Worm (Caenorhabditis elegans) whole organism, young adult: ENCODE data around the gene rig-1.

Experiments used
- C06A6.2 ChIP-seq: fragments of 200-800 bp; sonication (Bioruptor generic); conservative IDR thresholded peaks from 2 replicates; pipeline ENCODE4 v1.3.6; 2022; ENCODE audit warnings: missing genetic modification characterization, missing compliant biosample characterization
- C17E4.6 ChIP-seq: fragments of 200-800 bp; sonication (Bioruptor generic); IDR thresholded peaks from 2 replicates; pipeline ENCODE4 v1.3.6; 2022; ENCODE audit warnings: missing genetic modification reagents, missing genetic modification characterization, missing compliant biosample characterization
- F10E7.11 ChIP-seq: sonication (generic microtip); optimal IDR thresholded peaks from 2 replicates; lab custom pipeline; 2017; ENCODE audit warnings: mild to moderate bottlenecking, missing genetic modification characterization, moderate library complexity, missing compliant biosample characterization
- F33H1.4 ChIP-seq: fragments of 200-800 bp; sonication (Bioruptor generic); IDR thresholded peaks from 2 replicates; pipeline ENCODE4 v1.3.6; 2022; ENCODE audit warnings: missing genetic modification reagents, missing genetic modification characterization, missing compliant biosample characterization
- F52B5.7 ChIP-seq: sonication (generic microtip); optimal IDR thresholded peaks from 2 replicates; lab custom pipeline; 2016; ENCODE audit warnings: mild to moderate bottlenecking, missing genetic modification characterization, missing compliant biosample characterization
- F57A8.1 ChIP-seq: fragments of 200-800 bp; sonication (Bioruptor generic); optimal IDR thresholded peaks from 2 replicates; lab custom pipeline; 2018; ENCODE audit warnings: mild to moderate bottlenecking, missing genetic modification characterization, moderate library complexity, missing compliant biosample characterization
- T07F8.4 ChIP-seq: sonication (generic microtip); optimal IDR thresholded peaks from 2 replicates; lab custom pipeline; 2016; ENCODE audit warnings: mild to moderate bottlenecking, missing genetic modification characterization, moderate library complexity, missing compliant biosample characterization
- Y53F4B.3 ChIP-seq: fragments of 200-800 bp; sonication (Bioruptor generic); IDR thresholded peaks from 2 replicates; pipeline ENCODE4 v1.3.6; 2022; ENCODE audit warnings: missing genetic modification reagents, missing genetic modification characterization, missing compliant biosample characterization
- Y79H2A.3 ChIP-seq: fragments of 200-800 bp; sonication (Bioruptor generic); conservative IDR thresholded peaks from 2 replicates; pipeline ENCODE4 v1.3.6; 2022; ENCODE audit warnings: missing genetic modification reagents, missing genetic modification characterization, missing compliant biosample characterization
- aptf-2 ChIP-seq: fragments of 200-800 bp; sonication (Bioruptor generic); conservative IDR thresholded peaks from 2 replicates; pipeline ENCODE4 v1.3.6; 2022; ENCODE audit warnings: missing genetic modification reagents, missing genetic modification characterization, missing compliant biosample characterization
- aptf-3 ChIP-seq: fragments of 200-800 bp; sonication (Bioruptor generic); IDR thresholded peaks from 2 replicates; pipeline ENCODE4 v1.3.6; 2022; ENCODE audit warnings: missing genetic modification characterization, missing compliant biosample characterization
- attf-3 ChIP-seq: fragments of 200-800 bp; sonication (Bioruptor generic); conservative IDR thresholded peaks from 2 replicates; pipeline ENCODE4 v1.3.6; 2022; ENCODE audit warnings: missing genetic modification reagents, missing genetic modification characterization, missing compliant biosample characterization
- cebp-1 ChIP-seq, 2 experiments: fragments of 200-800 bp in 1 of 2; sonication (Bioruptor generic) in 1 of 2; sonication (generic microtip) in 1 of 2; IDR thresholded peaks in 1 of 2; optimal IDR thresholded peaks in 1 of 2; 2 replicates each; pipeline versions ENCODE4 v1.3.6 to Lab custom; 2017 to 2022; ENCODE audit warnings: missing compliant biosample characterization in 2 of 2, missing genetic modification characterization in 2 of 2, mild to moderate bottlenecking in 1 of 2, missing genetic modification reagents in 1 of 2, moderate library complexity in 1 of 2
- ceh-79 ChIP-seq: sonication (generic microtip); optimal IDR thresholded peaks from 2 replicates; lab custom pipeline; 2017; ENCODE audit warnings: mild to moderate bottlenecking, missing genetic modification characterization, missing compliant biosample characterization
- efl-1 ChIP-seq: fragments of 150-350 bp; optimal IDR thresholded peaks from 2 replicates; lab custom pipeline; 2014; ENCODE audit warnings: missing biosample characterization, missing genetic modification reagents, missing genetic modification characterization
- egl-44 ChIP-seq: fragments of 200-800 bp; sonication (Bioruptor generic); IDR thresholded peaks from 2 replicates; pipeline ENCODE4 v1.3.6; 2022; ENCODE audit warnings: missing genetic modification reagents, missing genetic modification characterization, missing compliant biosample characterization
- ekl-4 ChIP-seq: fragments of 200-800 bp; sonication (Bioruptor generic); IDR thresholded peaks from 2 replicates; pipeline ENCODE4 v1.3.6; 2022; ENCODE audit warnings: missing genetic modification reagents, missing genetic modification characterization, missing compliant biosample characterization
- ets-4 ChIP-seq: fragments of 200-800 bp; sonication (Bioruptor generic); optimal IDR thresholded peaks from 2 replicates; lab custom pipeline; 2018; ENCODE audit warnings: mild to moderate bottlenecking, missing genetic modification characterization, missing compliant biosample characterization
- gei-17 ChIP-seq: fragments of 200-800 bp; sonication (Bioruptor generic); optimal IDR thresholded peaks from 2 replicates; lab custom pipeline; 2018; ENCODE audit warnings: mild to moderate bottlenecking, missing genetic modification characterization, missing compliant biosample characterization
- him-1 ChIP-seq: sonication (generic microtip); optimal IDR thresholded peaks from 2 replicates; lab custom pipeline; 2016; ENCODE audit warnings: missing genotype, missing genetic modification reagents, missing genetic modification characterization, missing compliant biosample characterization
- hmg-1.2 ChIP-seq: fragments of 200-800 bp; sonication (Bioruptor generic); IDR thresholded peaks from 2 replicates; pipeline ENCODE4 v1.3.6; 2022; ENCODE audit warnings: missing genetic modification reagents, missing genetic modification characterization, missing compliant biosample characterization
- lag-1 ChIP-seq: fragments of 200-800 bp; sonication (Bioruptor generic); IDR thresholded peaks from 2 replicates; pipeline ENCODE4 v1.3.6; 2022; ENCODE audit warnings: missing genetic modification reagents, missing genetic modification characterization, missing compliant biosample characterization
- let-526 ChIP-seq: fragments of 200-800 bp; sonication (Bioruptor generic); IDR thresholded peaks from 2 replicates; pipeline ENCODE4 v1.3.6; 2022; ENCODE audit warnings: missing genetic modification reagents, missing genetic modification characterization, missing compliant biosample characterization
- lin-54 ChIP-seq: fragments of 200-800 bp; sonication (Bioruptor generic); optimal IDR thresholded peaks from 2 replicates; lab custom pipeline; 2018; ENCODE audit warnings: mild to moderate bottlenecking, missing genetic modification characterization, missing compliant biosample characterization
- madf-6 ChIP-seq: fragments of 200-800 bp; sonication (Bioruptor generic); IDR thresholded peaks from 2 replicates; pipeline ENCODE4 v1.3.6; 2022; ENCODE audit warnings: missing genetic modification reagents, missing genetic modification characterization, missing compliant biosample characterization
- madf-8 ChIP-seq: fragments of 200-800 bp; sonication (Bioruptor generic); conservative IDR thresholded peaks from 2 replicates; pipeline ENCODE4 v1.3.6; 2022; ENCODE audit warnings: missing genetic modification reagents, missing genetic modification characterization, missing compliant biosample characterization
- mel-28 ChIP-seq: sonication (generic microtip); optimal IDR thresholded peaks from 2 replicates; lab custom pipeline; 2016; ENCODE audit warnings: borderline replicate concordance, mild to moderate bottlenecking, missing genetic modification characterization, missing compliant biosample characterization
- nfya-1 ChIP-seq: sonication (generic microtip); optimal IDR thresholded peaks from 2 replicates; lab custom pipeline; 2017; ENCODE audit warnings: antibody characterized with exemption, missing compliant biosample characterization, missing genetic modification characterization, borderline replicate concordance; ENCODE audit not compliant: insufficient read depth
- nfya-2 ChIP-seq: fragments of 200-800 bp; sonication (Bioruptor generic); IDR thresholded peaks from 2 replicates; pipeline ENCODE4 v1.3.6; 2022; ENCODE audit warnings: missing genetic modification reagents, missing genetic modification characterization, missing compliant biosample characterization
- nhr-120 ChIP-seq: fragments of 200-800 bp; sonication (Bioruptor generic); IDR thresholded peaks from 2 replicates; pipeline ENCODE4 v1.3.6; 2022; ENCODE audit warnings: missing genetic modification characterization, missing compliant biosample characterization
- nhr-27 ChIP-seq: fragments of 200-800 bp; sonication (Bioruptor generic); optimal IDR thresholded peaks from 2 replicates; lab custom pipeline; 2018; ENCODE audit warnings: mild to moderate bottlenecking, missing genetic modification characterization, moderate library complexity, missing compliant biosample characterization
- pha-4 ChIP-seq: fragments of 150-350 bp; sonication (generic microtip); optimal IDR thresholded peaks from 2 replicates; lab custom pipeline; 2014; ENCODE audit warnings: missing biosample characterization, missing genetic modification reagents, missing genetic modification characterization
- rpc-1 ChIP-seq, 2 experiments: fragments of 150-350 bp in 1 of 2; sonication (generic microtip) in 1 of 2; optimal IDR thresholded peaks; 2 replicates each; lab custom pipeline; 2014 to 2018; ENCODE audit warnings: missing biosample characterization in 1 of 2, missing genetic modification characterization in 1 of 2, missing genetic modification reagents in 1 of 2, missing genotype in 1 of 2
- sea-2 ChIP-seq: fragments of 200-800 bp; sonication (Bioruptor generic); IDR thresholded peaks from 2 replicates; pipeline ENCODE4 v1.3.6; 2022; ENCODE audit warnings: missing genetic modification characterization, missing compliant biosample characterization
- snpc-1.1 ChIP-seq: sonication (generic microtip); optimal IDR thresholded peaks from 2 replicates; lab custom pipeline; 2017; ENCODE audit warnings: missing genetic modification characterization, mild to moderate bottlenecking, missing compliant biosample characterization, antibody characterized with exemption, moderate library complexity, missing genotype, missing genetic modification reagents; ENCODE audit not compliant: insufficient read depth
- tlf-1 ChIP-seq: fragments of 200-800 bp; sonication (Bioruptor generic); optimal IDR thresholded peaks from 2 replicates; lab custom pipeline; 2018; ENCODE audit warnings: mild to moderate bottlenecking, missing genetic modification characterization, missing compliant biosample characterization
- unc-62 ChIP-seq: fragments of 150-350 bp; optimal IDR thresholded peaks from 2 replicates; lab custom pipeline; 2014; ENCODE audit warnings: missing biosample characterization, missing genetic modification reagents, missing genetic modification characterization
- ztf-25 ChIP-seq: fragments of 200-800 bp; sonication (Bioruptor generic); IDR thresholded peaks from 2 replicates; pipeline ENCODE4 v1.3.6; 2022; ENCODE audit warnings: missing genetic modification reagents, missing genetic modification characterization, missing compliant biosample characterization
- ztf-28 ChIP-seq: fragments of 200-800 bp; sonication (Bioruptor generic); IDR thresholded peaks from 2 replicates; pipeline ENCODE4 v1.3.6; 2022; ENCODE audit warnings: missing genetic modification reagents, missing genetic modification characterization, missing compliant biosample characterization

The rig-1 gene

DNA sequence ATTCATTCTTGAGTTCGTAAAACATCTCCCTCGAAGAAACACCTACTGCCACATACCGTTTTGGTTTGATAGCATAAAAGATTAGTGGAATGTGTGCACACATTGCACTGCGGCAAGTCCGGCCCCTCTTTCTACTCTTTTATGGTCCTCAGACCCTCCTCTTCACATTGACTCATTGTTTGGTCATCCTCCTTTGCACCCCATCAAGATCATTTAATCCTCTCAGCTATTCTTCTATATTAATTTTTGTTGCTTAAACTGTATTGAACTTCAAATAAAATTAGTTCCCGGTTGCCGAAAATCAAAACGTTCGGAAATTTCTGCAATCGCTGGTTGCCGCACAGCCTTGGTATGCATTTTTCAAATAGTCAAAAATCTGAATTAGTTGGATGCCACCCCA lies at the start of gene rig-1:
Gene rig-1, plus strand, starts transcription at position 301 of the 400 bp plus-strand sequence.
- TF ChIP-seq cebp-1 (GFP tag; IDR thresholded peaks at IDR 0.05; lab: Robert Waterston, UW) (no peak), cebp-1 (tag; optimal IDR thresholded peaks at IDR 0.05; lab: Kevin White, UChicago) (no peak), C17E4.6 (GFP tag; lab: Robert Waterston, UW) (no peak), gei-17 (GFP tag; lab: Kevin White, UChicago) (no peak), Y53F4B.3 (GFP tag; lab: Robert Waterston, UW) (no peak), snpc-1.1 (no peak), lag-1 (GFP tag; lab: Robert Waterston, UW) (no peak), aptf-2 (GFP tag; lab: Robert Waterston, UW) (no peak), rpc-1 (optimal IDR thresholded peaks at IDR 0.05; lab: Kevin White, UChicago) (no peak), rpc-1 (tag; optimal IDR thresholded peaks at IDR 0.05; lab: Kevin White, UChicago) (no peak), let-526 (GFP tag; lab: Robert Waterston, UW) (no peak), ztf-28 (GFP tag; lab: Robert Waterston, UW) (no peak), egl-44 (no peak), ekl-4 (GFP tag; lab: Robert Waterston, UW) (no peak), ztf-25 (GFP tag; lab: Robert Waterston, UW) (no peak), mel-28 (no peak), F33H1.4 (no peak), madf-6 (GFP tag; lab: Robert Waterston, UW) (no peak), ets-4 (GFP tag; lab: Kevin White, UChicago) (no peak), ceh-79 (tag; lab: Kevin White, UChicago) (no peak)
- TF ChIP-seq, all 124 proteins: peak for 0

DNA sequence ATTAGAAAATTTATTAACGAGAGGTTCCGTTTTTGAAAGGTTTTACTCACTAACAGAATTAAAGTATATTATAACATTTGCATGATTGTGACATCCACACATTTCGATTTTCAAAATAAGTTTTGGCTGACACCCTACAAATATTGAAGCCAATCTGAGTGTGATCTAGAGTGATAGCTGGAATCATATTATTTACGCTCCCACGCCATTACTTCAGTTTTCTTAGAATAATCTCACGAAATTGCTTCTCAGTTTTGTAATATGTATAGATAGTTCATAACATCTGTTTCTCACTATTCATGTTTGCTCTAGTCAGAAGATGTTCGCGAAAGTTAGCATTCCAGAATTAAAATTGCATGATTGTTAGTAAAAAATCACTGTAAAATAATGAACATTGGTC lies 48.1 kb upstream of the rig-1 start:
- TF ChIP-seq madf-8 (GFP tag; lab: Robert Waterston, UW) (no peak), lin-54 (no peak), ztf-25 (GFP tag; lab: Robert Waterston, UW) (no peak), sea-2 (no peak), nhr-120 (GFP tag; lab: Robert Waterston, UW) (no peak), unc-62 (GFP tag; lab: Kevin White, UChicago) (no peak), C06A6.2 (GFP tag; lab: Robert Waterston, UW) (no peak), nfya-2 (GFP tag; lab: Robert Waterston, UW) (no peak), madf-6 (GFP tag; lab: Robert Waterston, UW) (no peak), him-1 (tag; lab: Kevin White, UChicago) (no peak)
- TF ChIP-seq, all 124 proteins: peak for 0

DNA sequence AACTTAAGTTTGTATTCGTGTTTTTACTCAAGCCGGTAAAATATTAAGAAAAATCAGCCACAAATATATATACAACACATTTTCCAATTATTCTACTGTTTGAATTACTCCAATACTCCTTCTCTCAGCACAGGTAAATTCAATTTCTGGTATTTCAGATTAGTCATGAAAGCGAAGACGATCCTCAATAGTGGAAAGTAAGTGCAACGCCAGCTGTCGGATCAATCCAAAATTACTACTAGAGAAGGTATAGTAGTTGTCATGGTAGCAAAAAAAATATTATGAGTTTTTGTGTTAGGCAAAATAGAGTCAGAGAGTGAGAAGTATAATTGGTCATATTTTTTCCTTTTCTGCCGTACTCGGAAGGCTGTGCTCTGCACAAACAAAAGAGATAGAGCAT lies 47.4 kb upstream of the rig-1 start, which contains the start of gene K01A12.2:
Gene K01A12.2, plus strand, starts transcription at position 301 of the 400 bp plus-strand sequence.
- TF ChIP-seq nhr-27 (tag; lab: Kevin White, UChicago) (no peak), pha-4 (tag; lab: Kevin White, UChicago) (no peak), T07F8.4 (no peak), Y79H2A.3 (GFP tag; lab: Robert Waterston, UW) (no peak), F52B5.7 (tag; lab: Kevin White, UChicago) (no peak), aptf-3 (GFP tag; lab: Robert Waterston, UW) (no peak), tlf-1 (GFP tag; lab: Kevin White, UChicago) (no peak), efl-1 (no peak), nfya-1 (tag; lab: Kevin White, UChicago) (no peak), hmg-1.2 (GFP tag; lab: Robert Waterston, UW) (no peak), F57A8.1 (GFP tag; lab: Kevin White, UChicago) (no peak), attf-3 (no peak), F10E7.11 (no peak)
